Worm (Caenorhabditis elegans) whole organism, L2 larva: ENCODE results near the gene srd-3.
A peak's percentile ranks its signal among the peaks of the same experiment; 100 is the strongest.
"Not testable (repeated sequence)": the region's sequence is repeated elsewhere in the genome, so short reads cannot be mapped to it uniquely, and the experiment has no call there.

Experiments
- C34F6.9 ChIP-seq: fragments of 150-350 bp; optimal IDR thresholded peaks from 2 replicates; lab custom pipeline; 2014; ENCODE audit warnings: missing biosample characterization, missing genetic modification characterization
- F13H6.1 ChIP-seq: sonication (generic microtip); optimal IDR thresholded peaks from 2 replicates; lab custom pipeline; 2016; ENCODE audit warnings: missing genetic modification characterization, missing compliant biosample characterization
- R02D3.7 ChIP-seq: fragments of 150-350 bp; optimal IDR thresholded peaks from 2 replicates; lab custom pipeline; 2014; ENCODE audit warnings: missing biosample characterization, missing genetic modification characterization
- ZK546.5 ChIP-seq: sonication (generic microtip); optimal IDR thresholded peaks from 2 replicates; lab custom pipeline; 2017; ENCODE audit warnings: missing biosample characterization, missing genetic modification characterization
- aly-2 ChIP-seq: fragments of 150-350 bp; optimal IDR thresholded peaks from 2 replicates; lab custom pipeline; 2014; ENCODE audit warnings: missing biosample characterization, missing genetic modification characterization
- ceh-16 ChIP-seq: fragments of 150-350 bp; optimal IDR thresholded peaks from 2 replicates; lab custom pipeline; 2014; ENCODE audit warnings: missing biosample characterization, missing genetic modification characterization
- ceh-82 ChIP-seq: fragments of 150-350 bp; optimal IDR thresholded peaks from 2 replicates; lab custom pipeline; 2014; ENCODE audit warnings: missing biosample characterization, missing genetic modification characterization
- crh-2 ChIP-seq: sonication (generic microtip); optimal IDR thresholded peaks from 2 replicates; lab custom pipeline; 2017; ENCODE audit warnings: missing biosample characterization, missing genetic modification characterization
- dmd-4 ChIP-seq: sonication (generic microtip); optimal IDR thresholded peaks from 2 replicates; lab custom pipeline; 2017; ENCODE audit warnings: missing biosample characterization, missing genetic modification characterization
- egl-27 ChIP-seq: sonication (generic microtip); optimal IDR thresholded peaks from 3 replicates; lab custom pipeline; 2017; ENCODE audit warnings: missing biosample characterization, missing genetic modification reagents, missing genetic modification characterization
- elt-3 ChIP-seq: sonication (generic microtip); optimal IDR thresholded peaks from 2 replicates; lab custom pipeline; 2017; ENCODE audit warnings: missing biosample characterization, missing genetic modification characterization
- gmeb-1 ChIP-seq: fragments of 150-350 bp; optimal IDR thresholded peaks from 2 replicates; lab custom pipeline; 2014; ENCODE audit warnings: missing biosample characterization, missing genetic modification characterization
- lin-13 ChIP-seq: fragments of 150-350 bp; optimal IDR thresholded peaks from 2 replicates; lab custom pipeline; 2014; ENCODE audit warnings: missing biosample characterization, missing genetic modification reagents, missing genetic modification characterization
- lsy-2 ChIP-seq, 2 experiments: fragments of 150-350 bp in 1 of 2; sonication (generic microtip) in 1 of 2; optimal IDR thresholded peaks; 2 replicates each; lab custom pipeline; 2014 to 2017; ENCODE audit warnings: missing biosample characterization in 2 of 2, missing genetic modification characterization in 2 of 2
- mab-5 ChIP-seq: fragments of 150-350 bp; optimal IDR thresholded peaks from 2 replicates; lab custom pipeline; 2014; ENCODE audit warnings: missing biosample characterization, missing genetic modification characterization
- mdl-1 ChIP-seq, 2 experiments: fragments of 150-350 bp in 1 of 2; sonication (generic microtip) in 1 of 2; optimal IDR thresholded peaks; 2 replicates each; lab custom pipeline; 2017; ENCODE audit warnings: missing biosample characterization in 2 of 2, missing genetic modification characterization in 2 of 2
- nhr-10 ChIP-seq: sonication (generic microtip); optimal IDR thresholded peaks from 2 replicates; lab custom pipeline; 2017; ENCODE audit warnings: missing biosample characterization, missing genetic modification characterization
- nhr-12 ChIP-seq: fragments of 150-350 bp; optimal IDR thresholded peaks from 2 replicates; lab custom pipeline; 2014; ENCODE audit warnings: missing biosample characterization, missing genetic modification characterization
- nhr-21 ChIP-seq: fragments of 150-350 bp; optimal IDR thresholded peaks from 2 replicates; lab custom pipeline; 2014; ENCODE audit warnings: missing biosample characterization, missing genetic modification characterization
- nhr-23 ChIP-seq: fragments of 150-350 bp; optimal IDR thresholded peaks from 2 replicates; lab custom pipeline; 2014; ENCODE audit warnings: missing biosample characterization, missing genetic modification reagents, missing genetic modification characterization
- nhr-237 ChIP-seq: fragments of 150-350 bp; optimal IDR thresholded peaks from 2 replicates; lab custom pipeline; 2014; ENCODE audit warnings: missing biosample characterization, missing genetic modification characterization
- nhr-25 ChIP-seq: fragments of 150-350 bp; sonication (generic microtip); optimal IDR thresholded peaks from 3 replicates; lab custom pipeline; 2014; ENCODE audit warnings: missing biosample characterization, missing genetic modification characterization
- nhr-6 ChIP-seq: fragments of 150-350 bp; optimal IDR thresholded peaks from 2 replicates; lab custom pipeline; 2014; ENCODE audit warnings: missing biosample characterization, missing genetic modification characterization
- nhr-77 ChIP-seq: fragments of 150-350 bp; optimal IDR thresholded peaks from 2 replicates; lab custom pipeline; 2014; ENCODE audit warnings: missing biosample characterization, missing genetic modification characterization
- peb-1 ChIP-seq: fragments of 150-350 bp; optimal IDR thresholded peaks from 2 replicates; lab custom pipeline; 2014; ENCODE audit warnings: missing biosample characterization, missing genetic modification characterization
- sem-4 ChIP-seq: fragments of 150-350 bp; optimal IDR thresholded peaks from 2 replicates; lab custom pipeline; 2014; ENCODE audit warnings: missing biosample characterization, missing genetic modification reagents, missing genetic modification characterization
- skn-1 ChIP-seq: sonication (generic microtip); optimal IDR thresholded peaks from 2 replicates; lab custom pipeline; 2017; ENCODE audit warnings: missing biosample characterization, missing genetic modification characterization
- sma-3 ChIP-seq: sonication (generic microtip); optimal IDR thresholded peaks from 2 replicates; lab custom pipeline; 2016; ENCODE audit warnings: missing genetic modification reagents, missing genetic modification characterization, missing compliant biosample characterization
- sma-9 ChIP-seq, 2 experiments: fragments of 150-350 bp in 1 of 2; sonication (generic microtip) in 1 of 2; optimal IDR thresholded peaks; 2 replicates each; lab custom pipeline; 2014 to 2016; ENCODE audit warnings: missing genetic modification characterization in 2 of 2, mild to moderate bottlenecking in 1 of 2, missing biosample characterization in 1 of 2, missing compliant biosample characterization in 1 of 2, missing genetic modification reagents in 1 of 2, moderate library complexity in 1 of 2
- snpc-4 ChIP-seq: fragments of 150-350 bp; optimal IDR thresholded peaks from 2 replicates; lab custom pipeline; 2014; ENCODE audit warnings: missing biosample characterization, missing genetic modification characterization
- unc-55 ChIP-seq: fragments of 150-350 bp; sonication (generic microtip); optimal IDR thresholded peaks from 3 replicates; lab custom pipeline; 2014; ENCODE audit warnings: missing biosample characterization, missing genetic modification reagents, missing genetic modification characterization
- unc-62 ChIP-seq: fragments of 150-350 bp; optimal IDR thresholded peaks from 2 replicates; lab custom pipeline; 2014; ENCODE audit warnings: missing biosample characterization, missing genetic modification reagents, missing genetic modification characterization
- zag-1 ChIP-seq: fragments of 150-350 bp; optimal IDR thresholded peaks from 2 replicates; lab custom pipeline; 2014; ENCODE audit warnings: missing biosample characterization, missing genetic modification characterization
- ztf-1 ChIP-seq: fragments of 200-800 bp; sonication (Bioruptor generic); conservative IDR thresholded peaks from 2 replicates; pipeline ENCODE4 v1.3.6; 2022; ENCODE audit warnings: missing genetic modification characterization, missing compliant biosample characterization
- ztf-11 ChIP-seq: sonication (generic microtip); optimal IDR thresholded peaks from 2 replicates; lab custom pipeline; 2017; ENCODE audit warnings: missing biosample characterization, missing genetic modification characterization
- ztf-4 ChIP-seq: fragments of 150-350 bp; optimal IDR thresholded peaks from 2 replicates; lab custom pipeline; 2014; ENCODE audit warnings: missing biosample characterization, missing genetic modification characterization

Gene srd-3

DNA sequence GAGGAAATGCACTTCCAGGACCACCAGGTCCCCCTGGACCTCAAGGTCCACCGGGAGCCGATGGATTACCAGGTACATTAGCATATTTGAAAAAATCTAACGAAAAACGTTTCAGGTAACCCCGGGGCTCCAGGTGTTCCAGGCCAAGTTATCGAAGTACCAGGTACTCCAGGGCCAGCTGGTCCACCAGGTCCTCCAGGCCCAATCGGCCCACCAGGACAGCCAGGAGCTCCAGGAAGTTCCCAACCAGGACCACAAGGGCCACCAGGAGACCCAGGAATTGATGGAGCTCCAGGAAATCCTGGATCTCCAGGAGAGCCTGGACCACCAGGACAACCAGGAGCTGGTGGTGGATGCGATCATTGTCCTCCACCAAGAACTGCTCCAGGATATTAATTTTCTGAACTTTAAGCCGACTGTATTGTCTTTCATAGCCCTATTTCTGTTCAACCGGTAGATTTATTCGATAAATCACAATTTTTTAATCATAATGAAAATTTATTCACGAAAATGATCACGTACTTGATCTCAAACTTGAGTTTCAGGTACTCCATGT, 23.4 kb downstream of the srd-3 start:
- no peak for TF ChIP-seq lin-13
- TF ChIP-seq, all 48 proteins: peak for 0

ce11 chrII:104234-104633, 24.6 kb downstream of the srd-3 start, which contains the start of gene col-68:
Gene col-68 (plus strand): TSS chrII:104534.
- TF ChIP-seq nhr-237 (no peak), ZK546.5 (tag; lab: Kevin White, UChicago) (no peak), snpc-4 (tag; lab: Kevin White, UChicago) (no peak), nhr-12 (tag; lab: Kevin White, UChicago) (no peak), mab-5 (tag; lab: Kevin White, UChicago) (no peak), sma-3 (GFP tag; lab: Kevin White, UChicago) (no peak), nhr-10 (tag; lab: Kevin White, UChicago) (no peak), egl-27 (tag; lab: Kevin White, UChicago) (no peak), gmeb-1 (no peak), nhr-6 (tag; lab: Kevin White, UChicago) (no peak), mdl-1 (tag; optimal IDR thresholded peaks at IDR 0.05; lab: Kevin White, UChicago) (no peak), sem-4 (tag; lab: Kevin White, UChicago) (no peak), peb-1 (tag; lab: Kevin White, UChicago) (no peak), crh-2 (tag; lab: Kevin White, UChicago) (no peak), F13H6.1 (tag; lab: Kevin White, UChicago) (no peak), zag-1 (tag; lab: Kevin White, UChicago) (no peak), nhr-25 (tag; lab: Kevin White, UChicago) (no peak), unc-62 (GFP tag; lab: Kevin White, UChicago) (no peak)

DNA sequence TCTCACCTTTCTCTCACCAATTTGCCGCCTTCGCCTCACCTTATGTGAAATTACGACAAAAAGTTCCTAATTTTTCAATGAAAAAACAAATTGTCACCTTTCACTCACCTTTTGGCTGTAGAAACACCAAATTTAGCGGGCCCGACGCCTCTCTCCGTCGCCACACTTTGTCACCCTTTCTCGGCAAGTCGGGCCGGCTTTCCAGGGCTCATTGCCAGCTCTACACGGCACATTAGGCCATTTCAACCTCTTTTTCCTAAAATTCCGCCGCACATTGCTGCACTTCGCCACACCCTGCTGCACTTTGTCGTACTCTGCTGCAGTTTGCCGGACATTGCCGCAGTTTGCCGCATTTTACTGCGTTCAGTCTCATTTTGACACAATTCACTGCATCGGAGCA, 27.7 kb downstream of the srd-3 start:
- TF ChIP-seq mdl-1 (tag; optimal IDR thresholded peaks at IDR 0.05; lab: Kevin White, UChicago) (no peak), sma-9 (GFP tag; optimal IDR thresholded peaks at IDR 0.05; lab: Kevin White, UChicago) (no peak), sma-9 (tag; optimal IDR thresholded peaks at IDR 0.05; lab: Kevin White, UChicago) (no peak), nhr-237 (no peak), ztf-1 (no peak), aly-2 (no peak), snpc-4 (tag; lab: Kevin White, UChicago) (no peak), sma-3 (GFP tag; lab: Kevin White, UChicago) (no peak), ceh-82 (tag; lab: Kevin White, UChicago) (no peak), nhr-77 (tag; lab: Kevin White, UChicago) (no peak), elt-3 (tag; lab: Kevin White, UChicago) (no peak), crh-2 (tag; lab: Kevin White, UChicago) (no peak), ztf-4 (no peak), egl-27 (tag; lab: Kevin White, UChicago) (no peak), F13H6.1 (tag; lab: Kevin White, UChicago) (no peak), nhr-10 (tag; lab: Kevin White, UChicago) (no peak), ZK546.5 (tag; lab: Kevin White, UChicago) (no peak)
- TF ChIP-seq, all 48 proteins: peak for 0

- TF ChIP-seq unc-55; lsy-2 (tag; optimal IDR thresholded peaks at IDR 0.05; lab: Kevin White, UChicago); nhr-23 (tag; lab: Kevin White, UChicago): not testable (repeated sequence)
Observed at ce11 chrII:98894-99293, 29.9 kb downstream of the srd-3 start, which contains the start of gene C50D2.10. Gene C50D2.10 (plus strand): TSS chrII:99138.

DNA sequence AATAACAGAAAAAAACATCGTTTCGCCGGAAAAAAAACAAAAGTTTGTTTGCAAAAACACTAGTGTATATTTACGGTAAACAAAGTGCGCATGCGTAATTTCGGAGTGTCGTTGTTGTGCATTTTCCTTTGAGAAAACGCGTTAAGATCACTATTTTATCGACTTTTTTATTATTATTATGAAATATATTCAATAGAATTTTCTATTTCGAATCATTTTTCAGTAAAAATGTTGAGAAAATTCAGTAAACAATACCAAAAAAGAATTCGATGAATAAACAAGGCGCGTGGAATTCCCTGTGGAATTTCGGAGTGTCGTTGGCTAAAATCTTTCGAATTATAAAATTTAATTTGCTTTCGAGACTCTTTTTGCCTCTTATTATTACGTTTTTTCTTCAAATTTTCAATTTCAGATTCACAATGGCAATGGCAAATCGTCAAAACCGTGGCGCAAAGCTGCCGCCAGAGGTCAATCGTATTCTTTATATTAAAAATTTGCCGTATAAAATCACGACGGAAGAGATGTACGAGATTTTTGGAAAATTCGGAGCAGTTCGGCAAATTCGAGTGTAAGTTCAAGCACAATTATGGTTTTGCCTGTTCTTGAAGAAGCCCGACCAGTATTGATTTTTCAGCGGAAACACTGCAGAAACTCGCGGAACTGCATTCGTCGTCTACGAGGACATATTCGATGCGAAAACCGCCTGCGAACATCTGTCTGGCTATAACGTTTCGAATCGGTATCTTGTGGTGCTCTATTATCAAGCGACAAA, 30.7 kb downstream of the srd-3 start, which contains the start of the genes luc-7L3 and sftb-6:
Gene luc-7L3, minus strand, starts transcription at position 36 of the 772 bp plus-strand sequence.
Gene sftb-6, plus strand, starts transcription at position 413 of the 772 bp plus-strand sequence.
- TF ChIP-seq nhr-21 (tag; lab: Kevin White, UChicago) (peak; percentile 19), R02D3.7 (tag; lab: Kevin White, UChicago) (peak; percentile 93), dmd-4 (tag; lab: Kevin White, UChicago) (no peak), C34F6.9 (tag; lab: Kevin White, UChicago) (peak; percentile 78), nhr-12 (tag; lab: Kevin White, UChicago) (no peak), nhr-237 (no peak), ceh-16 (no peak), skn-1 (tag; lab: Kevin White, UChicago) (no peak), nhr-25 (tag; lab: Kevin White, UChicago) (peak; percentile 43), sma-9 (GFP tag; optimal IDR thresholded peaks at IDR 0.05; lab: Kevin White, UChicago) (no peak), sma-9 (tag; optimal IDR thresholded peaks at IDR 0.05; lab: Kevin White, UChicago) (no peak), lin-13 (peak; percentile 57), sma-3 (GFP tag; lab: Kevin White, UChicago) (peak; percentile 52), lsy-2 (tag; optimal IDR thresholded peaks at IDR 0.05; lab: Kevin White, UChicago) (peak; percentile 54 to 83), ztf-11 (tag; lab: Kevin White, UChicago) (no peak), crh-2 (tag; lab: Kevin White, UChicago) (peak; percentile 40), ZK546.5 (tag; lab: Kevin White, UChicago) (no peak), gmeb-1 (peak; percentile 74), unc-55 (peak; percentile 74), nhr-6 (tag; lab: Kevin White, UChicago) (peak; percentile 20)
